Worm (Caenorhabditis elegans) whole organism, L3 larva: ENCODE data around the gene him-18.

ENCODE experiments used
- R02D3.7 ChIP-seq: fragments of 150-350 bp; optimal IDR thresholded peaks from 2 replicates; lab custom pipeline; 2014; ENCODE audit warnings: missing biosample characterization, missing genetic modification characterization
- ZK546.5 ChIP-seq: sonication (generic microtip); optimal IDR thresholded peaks from 2 replicates; lab custom pipeline; 2017; ENCODE audit warnings: missing biosample characterization, missing genetic modification characterization
- aly-2 ChIP-seq: fragments of 150-350 bp; optimal IDR thresholded peaks from 2 replicates; lab custom pipeline; 2014; ENCODE audit warnings: missing biosample characterization, missing genetic modification characterization
- ama-1 ChIP-seq: fragments of 150-350 bp; optimal IDR thresholded peaks from 2 replicates; lab custom pipeline; 2018
- ceh-16 ChIP-seq: sonication (generic microtip); optimal IDR thresholded peaks from 2 replicates; lab custom pipeline; 2017; ENCODE audit warnings: missing biosample characterization, missing genetic modification characterization
- ceh-28 ChIP-seq: fragments of 150-350 bp; optimal IDR thresholded peaks from 2 replicates; lab custom pipeline; 2014; ENCODE audit warnings: missing biosample characterization, missing genetic modification reagents, missing genetic modification characterization
- ceh-82 ChIP-seq: fragments of 150-350 bp; optimal IDR thresholded peaks from 2 replicates; lab custom pipeline; 2014; ENCODE audit warnings: missing biosample characterization, missing genetic modification characterization
- ceh-9 ChIP-seq: sonication (generic microtip); optimal IDR thresholded peaks from 2 replicates; lab custom pipeline; 2018; ENCODE audit warnings: missing biosample characterization, missing genetic modification characterization
- daf-12 ChIP-seq: fragments of 150-350 bp; optimal IDR thresholded peaks from 2 replicates; lab custom pipeline; 2014; ENCODE audit warnings: missing biosample characterization, missing genetic modification reagents, missing genetic modification characterization
- egl-27 ChIP-seq: sonication (generic microtip); optimal IDR thresholded peaks from 4 replicates; lab custom pipeline; 2017; ENCODE audit warnings: missing biosample characterization, missing genetic modification reagents, missing genetic modification characterization
- egl-5 ChIP-seq: fragments of 150-350 bp; optimal IDR thresholded peaks from 2 replicates; lab custom pipeline; 2017; ENCODE audit warnings: missing biosample characterization, missing genetic modification reagents, missing genetic modification characterization, inconsistent platforms
- elt-1 ChIP-seq: fragments of 150-350 bp; optimal IDR thresholded peaks from 2 replicates; lab custom pipeline; 2014; ENCODE audit warnings: missing biosample characterization, missing genetic modification characterization
- elt-2 ChIP-seq: sonication (generic microtip); optimal IDR thresholded peaks from 2 replicates; lab custom pipeline; 2016; ENCODE audit warnings: missing genetic modification reagents, mild to moderate bottlenecking, missing genetic modification characterization, missing compliant biosample characterization
- elt-3 ChIP-seq, 3 experiments: fragments of 150-350 bp in 1 of 3; sonication (generic microtip) in 2 of 3; optimal IDR thresholded peaks; 2 replicates in 2 of 3; 4 replicates in 1 of 3; lab custom pipeline; 2014 to 2017; ENCODE audit warnings: missing biosample characterization in 3 of 3, missing genetic modification characterization in 3 of 3
- eor-1 ChIP-seq, 2 experiments: fragments of 150-350 bp; optimal IDR thresholded peaks; 2 replicates each; lab custom pipeline; 2014 to 2018; ENCODE audit warnings: missing biosample characterization in 2 of 2, missing genetic modification characterization in 2 of 2
- fkh-10 ChIP-seq: sonication (generic microtip); optimal IDR thresholded peaks from 2 replicates; lab custom pipeline; 2017; ENCODE audit warnings: missing biosample characterization, missing genetic modification reagents, missing genetic modification characterization
- fkh-2 ChIP-seq: fragments of 150-350 bp; optimal IDR thresholded peaks from 2 replicates; lab custom pipeline; 2014; ENCODE audit warnings: missing biosample characterization, missing genetic modification reagents, missing genetic modification characterization
- fos-1 ChIP-seq: fragments of 150-350 bp; optimal IDR thresholded peaks from 2 replicates; lab custom pipeline; 2014; ENCODE audit warnings: missing biosample characterization, missing genetic modification characterization
- hmg-11 ChIP-seq: sonication (generic microtip); optimal IDR thresholded peaks from 2 replicates; lab custom pipeline; 2016; ENCODE audit warnings: missing genetic modification characterization, missing compliant biosample characterization
- jun-1 ChIP-seq: fragments of 150-350 bp; optimal IDR thresholded peaks from 2 replicates; lab custom pipeline; 2014; ENCODE audit warnings: missing biosample characterization, missing genetic modification reagents, missing genetic modification characterization
- lin-15B ChIP-seq: fragments of 150-350 bp; optimal IDR thresholded peaks from 2 replicates; lab custom pipeline; 2014; ENCODE audit warnings: missing biosample characterization, missing genetic modification characterization
- lin-39 ChIP-seq: fragments of 150-350 bp; optimal IDR thresholded peaks from 2 replicates; lab custom pipeline; 2018; ENCODE audit warnings: missing biosample characterization, missing genetic modification reagents, missing genetic modification characterization
- lsy-12 ChIP-seq: sonication (generic microtip); optimal IDR thresholded peaks from 2 replicates; lab custom pipeline; 2016; ENCODE audit warnings: mild to moderate bottlenecking, missing genetic modification characterization, missing compliant biosample characterization
- mdl-1 ChIP-seq: fragments of 150-350 bp; optimal IDR thresholded peaks from 2 replicates; lab custom pipeline; 2014; ENCODE audit warnings: missing biosample characterization, missing genetic modification characterization
- mml-1 ChIP-seq: fragments of 150-350 bp; sonication (generic microtip); optimal IDR thresholded peaks from 3 replicates; lab custom pipeline; 2014; ENCODE audit warnings: missing biosample characterization, missing genetic modification characterization
- nfya-1 ChIP-seq: sonication (generic microtip); optimal IDR thresholded peaks from 2 replicates; lab custom pipeline; 2017; ENCODE audit warnings: missing genetic modification characterization, mild to moderate bottlenecking, missing compliant biosample characterization, antibody characterized with exemption, moderate library complexity; ENCODE audit not compliant: insufficient read depth
- nhr-11 ChIP-seq: fragments of 150-350 bp; optimal IDR thresholded peaks from 2 replicates; lab custom pipeline; 2014; ENCODE audit warnings: missing biosample characterization, missing genetic modification characterization
- nhr-12 ChIP-seq: fragments of 150-350 bp; optimal IDR thresholded peaks from 2 replicates; lab custom pipeline; 2014; ENCODE audit warnings: missing biosample characterization, missing genetic modification characterization
- nhr-23 ChIP-seq: fragments of 150-350 bp; optimal IDR thresholded peaks from 2 replicates; lab custom pipeline; 2014; ENCODE audit warnings: missing biosample characterization, missing genetic modification reagents, missing genetic modification characterization
- nhr-237 ChIP-seq: fragments of 150-350 bp; optimal IDR thresholded peaks from 2 replicates; lab custom pipeline; 2014; ENCODE audit warnings: missing biosample characterization, missing genetic modification characterization
- nhr-25 ChIP-seq: sonication (generic microtip); optimal IDR thresholded peaks from 2 replicates; lab custom pipeline; 2017; ENCODE audit warnings: missing biosample characterization, missing genetic modification characterization
- nhr-28 ChIP-seq: fragments of 150-350 bp; optimal IDR thresholded peaks from 2 replicates; lab custom pipeline; 2014; ENCODE audit warnings: missing biosample characterization, missing genetic modification characterization
- nhr-43 ChIP-seq: sonication (generic microtip); optimal IDR thresholded peaks from 2 replicates; lab custom pipeline; 2016; ENCODE audit warnings: mild to moderate bottlenecking, missing genetic modification characterization, missing compliant biosample characterization; ENCODE audit not compliant: poor library complexity, severe bottlenecking
- nhr-67 ChIP-seq: fragments of 150-350 bp; optimal IDR thresholded peaks from 2 replicates; lab custom pipeline; 2014; ENCODE audit warnings: missing biosample characterization, missing genetic modification characterization
- nhr-76 ChIP-seq: fragments of 150-350 bp; sonication (generic microtip); optimal IDR thresholded peaks from 5 replicates; lab custom pipeline; 2014; ENCODE audit warnings: missing biosample characterization, missing genetic modification characterization
- nhr-77 ChIP-seq: fragments of 150-350 bp; optimal IDR thresholded peaks from 2 replicates; lab custom pipeline; 2014; ENCODE audit warnings: missing biosample characterization, missing genetic modification characterization
- pha-4 ChIP-seq: fragments of 150-350 bp; optimal IDR thresholded peaks from 2 replicates; lab custom pipeline; 2014; ENCODE audit warnings: missing biosample characterization, missing genetic modification reagents, missing genetic modification characterization
- pqm-1 ChIP-seq: fragments of 150-350 bp; optimal IDR thresholded peaks from 2 replicates; lab custom pipeline; 2017; ENCODE audit warnings: missing biosample characterization, missing genetic modification characterization, inconsistent platforms
- sea-2 ChIP-seq: fragments of 150-350 bp; sonication (generic microtip); optimal IDR thresholded peaks from 4 replicates; lab custom pipeline; 2014; ENCODE audit warnings: missing biosample characterization, missing genetic modification reagents, missing genetic modification characterization
- skn-1 ChIP-seq: fragments of 150-350 bp; optimal IDR thresholded peaks from 2 replicates; lab custom pipeline; 2014; ENCODE audit warnings: missing biosample characterization, missing genetic modification characterization
- snpc-4 ChIP-seq: fragments of 150-350 bp; optimal IDR thresholded peaks from 2 replicates; lab custom pipeline; 2014; ENCODE audit warnings: missing biosample characterization, missing genetic modification characterization
- tbx-2 ChIP-seq: sonication (generic microtip); optimal IDR thresholded peaks from 2 replicates; lab custom pipeline; 2016; ENCODE audit warnings: mild to moderate bottlenecking, missing genetic modification characterization, missing compliant biosample characterization
- unc-39 ChIP-seq: sonication (generic microtip); optimal IDR thresholded peaks from 4 replicates; lab custom pipeline; 2017; ENCODE audit warnings: missing biosample characterization, missing genetic modification characterization
- unc-62 ChIP-seq: fragments of 150-350 bp; sonication (generic microtip); optimal IDR thresholded peaks from 4 replicates; lab custom pipeline; 2014; ENCODE audit warnings: missing biosample characterization, missing genetic modification reagents, missing genetic modification characterization
- zag-1 ChIP-seq: fragments of 150-350 bp; optimal IDR thresholded peaks from 2 replicates; lab custom pipeline; 2014; ENCODE audit warnings: missing biosample characterization, missing genetic modification characterization
- ztf-11 ChIP-seq: fragments of 150-350 bp; optimal IDR thresholded peaks from 2 replicates; lab custom pipeline; 2014; ENCODE audit warnings: missing biosample characterization, missing genetic modification characterization
- ztf-4 ChIP-seq: fragments of 150-350 bp; optimal IDR thresholded peaks from 2 replicates; lab custom pipeline; 2014; ENCODE audit warnings: missing biosample characterization, missing genetic modification characterization

Gene him-18

ce11 chrIII:4668073-4668472 is 46.9 kb downstream of the him-18 start:
- TF ChIP-seq unc-62 (GFP tag; lab: Kevin White, UChicago) = no peak
- no peak for TF ChIP-seq nhr-28 (tag; lab: Kevin White, UChicago)
- no peak for TF ChIP-seq nhr-43 (tag; lab: Kevin White, UChicago)
- no peak for TF ChIP-seq egl-27 (tag; lab: Kevin White, UChicago)
- TF ChIP-seq ztf-11 (tag; lab: Kevin White, UChicago) = no peak
- peak; percentile 66 for TF ChIP-seq pha-4 (tag; lab: Kevin White, UChicago)
- TF ChIP-seq elt-2 = peak; percentile 62
- TF ChIP-seq nhr-23 (tag; lab: Kevin White, UChicago) = no peak
- no peak for TF ChIP-seq ceh-82 (tag; lab: Kevin White, UChicago)
- TF ChIP-seq zag-1 (tag; lab: Kevin White, UChicago) = no peak
- no peak for TF ChIP-seq daf-12
- TF ChIP-seq lin-39 (tag; lab: Kevin White, UChicago) = no peak
- TF ChIP-seq nhr-77 (tag; lab: Kevin White, UChicago) = no peak
- no peak for TF ChIP-seq lin-15B (tag; lab: Kevin White, UChicago)
- peak; percentile 66 for TF ChIP-seq pqm-1 (tag; lab: Kevin White, UChicago)
- no peak for TF ChIP-seq tbx-2 (tag; lab: Kevin White, UChicago)
- no peak for TF ChIP-seq jun-1 (tag; lab: Kevin White, UChicago)
- no peak for TF ChIP-seq hmg-11
- TF ChIP-seq nhr-11 (tag; lab: Kevin White, UChicago) = no peak
- no peak for TF ChIP-seq skn-1

ce11 chrIII:4666753-4667400 is 48.1 kb downstream of the him-18 start:
- TF ChIP-seq nhr-12 (tag; lab: Kevin White, UChicago) = no peak
- TF ChIP-seq lin-39 (tag; lab: Kevin White, UChicago) = peak; percentile 65
- TF ChIP-seq elt-1 (tag; lab: Kevin White, UChicago) = no peak
- TF ChIP-seq elt-2 = no peak
- TF ChIP-seq ceh-16 = no peak
- TF ChIP-seq lin-15B (tag; lab: Kevin White, UChicago) = peak; percentile 48
- TF ChIP-seq snpc-4 (tag; lab: Kevin White, UChicago) = no peak
- TF ChIP-seq nhr-28 (tag; lab: Kevin White, UChicago) = no peak
- TF ChIP-seq ZK546.5 (tag; lab: Kevin White, UChicago) = no peak
- TF ChIP-seq tbx-2 (tag; lab: Kevin White, UChicago) = peak; percentile 48
- peak; percentile 86 for TF ChIP-seq hmg-11
- no peak for TF ChIP-seq nhr-77 (tag; lab: Kevin White, UChicago)
- no peak for TF ChIP-seq fos-1 (tag; lab: Kevin White, UChicago)
- no peak for TF ChIP-seq unc-62 (GFP tag; lab: Kevin White, UChicago)
- peak; percentile 78 for TF ChIP-seq nhr-25
- TF ChIP-seq ama-1 (lab: Kevin White, UChicago) = no peak
- TF ChIP-seq aly-2 (tag; lab: Kevin White, UChicago) = no peak
- no peak for TF ChIP-seq zag-1 (tag; lab: Kevin White, UChicago)
- peak; percentile 22 for TF ChIP-seq jun-1 (tag; lab: Kevin White, UChicago)
- no peak for TF ChIP-seq nhr-67 (tag; lab: Kevin White, UChicago)
- no peak for TF ChIP-seq unc-39
- no peak for TF ChIP-seq egl-27 (tag; lab: Kevin White, UChicago)
- no peak for TF ChIP-seq ceh-9
- no peak for TF ChIP-seq skn-1
- TF ChIP-seq nfya-1 = peak; percentile 62
- TF ChIP-seq nhr-43 (tag; lab: Kevin White, UChicago) = peak; percentile 1
- TF ChIP-seq fkh-2 = no peak
- no peak for TF ChIP-seq mdl-1
- TF ChIP-seq nhr-23 (tag; lab: Kevin White, UChicago) = peak; percentile 38
- no peak for TF ChIP-seq nhr-11 (tag; lab: Kevin White, UChicago)
- no peak for TF ChIP-seq pqm-1 (tag; lab: Kevin White, UChicago)
- TF ChIP-seq egl-5 (tag; lab: Kevin White, UChicago) = peak; percentile 34
- no peak for TF ChIP-seq daf-12
- peak; percentile 4 for TF ChIP-seq pha-4 (tag; lab: Kevin White, UChicago)
- no peak for TF ChIP-seq ztf-4 (tag; lab: Kevin White, UChicago)
- TF ChIP-seq mml-1 (tag; lab: Kevin White, UChicago) = no peak
- TF ChIP-seq elt-3 (tag; optimal IDR thresholded peaks at IDR 0.05; lab: Kevin White, UChicago) = no peak
- TF ChIP-seq nhr-76 (tag; lab: Kevin White, UChicago) = no peak
- TF ChIP-seq sea-2 (GFP tag; lab: Kevin White, UChicago) = peak; percentile 39
- TF ChIP-seq ceh-28 (tag; lab: Kevin White, UChicago) = no peak
- no peak for TF ChIP-seq eor-1 (tag; optimal IDR thresholded peaks at IDR 0.05; lab: Kevin White, UChicago)
- no peak for TF ChIP-seq nhr-237 (tag; lab: Kevin White, UChicago)
- TF ChIP-seq ceh-82 (tag; lab: Kevin White, UChicago) = no peak
- peak; percentile 35 for TF ChIP-seq lsy-12
- no peak for TF ChIP-seq R02D3.7
- TF ChIP-seq fkh-10 (GFP tag; lab: Kevin White, UChicago) = no peak
- TF ChIP-seq ztf-11 (tag; lab: Kevin White, UChicago) = no peak
- TF ChIP-seq, all 47 proteins: peak for 13
